Fruit fly (Drosophila melanogaster) whole organism: ENCODE measurements around the gene CG4390.

ENCODE experiments used
- CG8478 ChIP-seq: fragments of >200 bp; optimal IDR thresholded peaks from 2 replicates; lab custom pipeline; 2018; ENCODE audit warnings: inconsistent platforms
- Dll ChIP-seq: fragments of >200 bp; optimal IDR thresholded peaks from 2 replicates; lab custom pipeline; 2017
- EcR ChIP-seq, 2 experiments: fragments of >200 bp; optimal IDR thresholded peaks; 2 replicates each; lab custom pipeline; 2017; ENCODE audit warnings: missing biosample characterization in 2 of 2, missing genetic modification characterization in 2 of 2, missing genetic modification reagents in 2 of 2
- pan ChIP-seq: fragments of >200 bp; optimal IDR thresholded peaks from 2 replicates; lab custom pipeline; 2017
- psq ChIP-seq: fragments of >200 bp; optimal IDR thresholded peaks from 2 replicates; lab custom pipeline; 2017
- usp ChIP-seq: fragments of >200 bp; optimal IDR thresholded peaks from 2 replicates; lab custom pipeline; 2017; ENCODE audit warnings: missing biosample characterization, missing genetic modification characterization, mixed read lengths

The CG4390 gene

DNA sequence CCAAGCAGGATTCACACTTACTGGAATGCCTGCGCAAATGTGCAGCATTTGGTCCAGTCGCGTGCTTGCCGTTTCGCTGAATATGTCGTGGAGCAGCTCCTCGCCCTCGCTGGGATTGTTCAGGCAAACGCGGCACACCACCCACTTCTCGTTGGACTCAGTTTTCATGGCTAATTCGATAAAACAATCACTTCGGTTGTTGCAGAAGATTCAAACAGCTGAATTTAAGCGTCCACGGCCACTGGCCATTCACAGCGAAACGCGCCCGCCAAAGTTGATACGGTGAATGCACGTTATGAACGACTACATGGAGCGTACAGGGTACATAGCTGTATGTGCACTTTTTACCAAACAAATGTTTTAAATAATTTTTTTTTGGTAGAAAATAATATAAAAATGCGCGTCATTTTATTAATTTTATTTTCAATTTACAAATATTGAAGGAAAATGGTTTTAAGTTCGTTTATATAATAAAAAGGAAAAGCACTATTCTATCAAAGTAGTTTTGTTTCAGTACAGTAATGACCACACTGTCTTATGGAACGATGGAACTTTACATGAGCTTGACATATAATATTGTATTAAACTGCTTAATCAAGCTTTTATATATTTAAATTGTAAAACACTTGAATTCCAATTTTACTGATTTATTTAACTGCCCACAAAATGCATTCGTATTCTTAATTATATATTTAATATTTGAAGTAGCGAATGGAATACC is 28.3 kb downstream of the CG4390 start, which contains the start of gene trem:
Gene trem (minus strand): TSS at position 267 of the 721 bp plus-strand sequence.
- no peak for TF ChIP-seq Dll (lab: Kevin White, UChicago)
- peak; percentile 6 for TF ChIP-seq pan

DNA sequence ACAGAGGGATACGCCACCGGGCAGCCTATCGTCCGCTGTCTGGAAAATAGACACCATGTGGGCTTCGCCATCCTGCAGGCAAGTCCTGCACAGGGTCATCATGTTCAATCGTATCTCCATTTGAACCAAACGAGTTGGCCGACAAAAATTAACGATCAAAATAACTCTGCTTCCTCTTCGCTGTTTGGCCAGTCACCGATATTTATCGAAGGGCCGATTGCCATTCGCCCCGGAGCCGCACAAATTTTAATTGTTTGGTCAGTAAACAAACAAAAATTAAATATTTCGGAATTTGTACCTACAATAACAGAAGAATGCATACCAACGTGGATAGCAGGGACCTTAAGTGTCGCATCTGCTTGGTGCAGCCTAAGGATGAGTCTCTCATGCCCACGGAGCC is 31.7 kb downstream of the CG4390 start, which contains the start of the genes CG4424 and CG4854:
Gene CG4424 (minus strand): TSS at position 200 of the 400 bp plus-strand sequence.
Gene CG4854 (plus strand): TSS at position 218 of the 400 bp plus-strand sequence.
- TF ChIP-seq CG8478: no peak
- no peak for TF ChIP-seq Dll (lab: Kevin White, UChicago)
- no peak for TF ChIP-seq psq
- no peak for TF ChIP-seq pan
- no peak for TF ChIP-seq EcR (GFP tag; optimal IDR thresholded peaks at IDR 0.05; lab: Kevin White, UChicago)
- no peak for TF ChIP-seq usp (GFP tag; lab: Kevin White, UChicago)

DNA sequence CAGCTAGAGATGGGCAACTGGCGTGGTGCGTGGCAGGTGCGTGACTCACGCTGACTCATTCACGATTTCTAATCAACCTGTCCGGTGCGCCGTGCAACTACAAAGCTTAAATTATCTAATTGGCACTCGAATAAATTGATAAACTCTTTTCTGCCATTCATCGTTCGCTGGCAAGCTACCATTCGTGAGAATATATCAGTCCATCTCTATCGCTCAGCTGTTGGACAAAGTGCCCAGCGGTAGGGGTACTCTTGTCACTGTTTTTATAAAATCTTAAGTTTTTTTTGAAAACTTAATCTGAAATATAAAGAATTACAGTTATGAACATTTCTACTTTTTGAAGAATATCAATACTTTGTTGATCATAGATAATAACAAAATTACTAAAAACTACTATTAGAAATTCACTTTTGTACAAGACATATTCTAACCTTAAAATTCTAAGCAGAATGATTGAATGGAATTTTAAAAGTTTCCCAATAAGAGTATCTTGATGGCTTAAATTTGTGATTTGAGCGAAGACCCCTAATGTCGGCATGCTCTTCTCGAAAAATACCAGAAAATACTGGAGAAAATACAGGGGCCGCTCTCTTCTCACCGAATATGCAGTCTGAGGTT is 38.3 kb downstream of the CG4390 start, which contains the start of the genes PIG-L and psidin:
Gene PIG-L (minus strand): TSS at position 187 of the 618 bp plus-strand sequence.
Gene psidin (plus strand): TSS at position 553 of the 618 bp plus-strand sequence.
- TF ChIP-seq usp (GFP tag; lab: Kevin White, UChicago) (no peak), Dll (lab: Kevin White, UChicago) (no peak), pan (no peak), CG8478 (no peak), EcR (GFP tag; optimal IDR thresholded peaks at IDR 0.05; lab: Kevin White, UChicago) (no peak), psq (no peak)

DNA sequence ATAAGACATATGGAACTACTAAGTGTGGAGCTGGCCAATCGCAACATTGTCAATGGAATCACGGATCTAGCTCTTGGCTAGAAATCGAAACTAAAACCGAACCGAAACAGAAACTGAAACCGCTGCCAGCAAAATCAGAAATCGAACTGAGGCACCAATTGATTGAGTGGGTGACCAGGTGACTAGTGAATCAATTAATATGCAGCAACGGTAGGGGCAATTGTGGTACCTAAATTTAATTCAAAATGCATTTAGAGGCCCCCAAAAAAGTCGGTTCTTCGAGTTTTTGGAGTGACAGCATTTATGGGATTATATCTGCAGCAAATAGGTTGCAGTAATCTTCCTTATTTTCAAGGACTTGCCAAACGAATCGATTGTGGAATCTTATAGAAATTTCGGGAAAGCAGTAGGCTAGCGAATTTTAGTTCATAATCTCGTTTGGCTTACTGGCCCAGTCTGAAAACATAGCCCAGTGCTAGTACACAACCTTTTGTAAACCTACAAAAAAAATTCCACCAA is 46.1 kb downstream of the CG4390 start, which contains the start of the genes CG17190 and CG4836:
Gene CG17190 (minus strand): TSS at position 101 of the 519 bp plus-strand sequence.
Gene CG4836 (plus strand): TSS at position 469 of the 519 bp plus-strand sequence.
- no peak for TF ChIP-seq psq
- no peak for TF ChIP-seq pan
- no peak for TF ChIP-seq usp (GFP tag; lab: Kevin White, UChicago)
- no peak for TF ChIP-seq CG8478

DNA sequence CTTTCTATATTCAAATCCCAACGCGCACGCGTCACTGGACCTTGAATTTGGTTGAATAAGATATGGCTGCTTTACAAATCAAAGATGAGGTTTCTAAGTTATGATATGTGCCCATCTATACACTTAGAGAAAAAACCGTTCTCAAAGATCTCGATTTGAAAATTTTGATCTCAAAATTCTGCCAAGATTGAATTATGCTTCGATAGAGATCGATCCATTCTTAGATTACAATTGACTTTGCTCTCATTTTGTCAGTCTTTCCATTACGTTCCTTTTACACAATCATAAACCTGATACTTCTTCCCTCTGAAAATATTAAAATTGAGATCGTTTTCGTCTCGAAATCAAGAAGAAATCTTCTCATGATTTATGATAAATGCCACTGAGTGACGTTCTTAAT is 46.9 kb downstream of the CG4390 start:
- TF ChIP-seq pan (no peak), psq (no peak), CG8478 (no peak), Dll (lab: Kevin White, UChicago) (no peak), usp (GFP tag; lab: Kevin White, UChicago) (no peak), EcR (GFP tag; optimal IDR thresholded peaks at IDR 0.05; lab: Kevin White, UChicago) (no peak)

DNA sequence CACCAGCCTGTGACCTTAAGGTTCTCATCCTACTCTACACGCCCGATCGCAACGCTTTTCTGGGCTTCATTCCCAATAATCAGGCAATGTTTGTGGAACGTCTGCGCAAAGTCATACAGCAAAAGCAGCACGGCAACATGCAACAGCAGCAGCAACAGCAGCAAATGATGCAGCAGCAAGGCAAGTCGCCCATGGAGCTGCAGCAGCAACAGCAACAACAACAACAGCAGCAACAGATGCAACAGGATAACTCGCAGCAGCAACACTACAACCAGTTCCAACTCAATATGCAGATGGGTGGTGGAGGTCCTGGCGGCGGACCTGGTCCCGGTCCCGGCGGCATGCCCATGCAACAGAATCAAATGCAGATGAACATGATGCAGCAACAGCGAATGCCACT is 48.6 kb downstream of the CG4390 start:
- TF ChIP-seq usp (GFP tag; lab: Kevin White, UChicago) (no peak), Dll (lab: Kevin White, UChicago) (no peak), psq (no peak), pan (no peak), CG8478 (no peak), EcR (GFP tag; optimal IDR thresholded peaks at IDR 0.05; lab: Kevin White, UChicago) (no peak)

DNA sequence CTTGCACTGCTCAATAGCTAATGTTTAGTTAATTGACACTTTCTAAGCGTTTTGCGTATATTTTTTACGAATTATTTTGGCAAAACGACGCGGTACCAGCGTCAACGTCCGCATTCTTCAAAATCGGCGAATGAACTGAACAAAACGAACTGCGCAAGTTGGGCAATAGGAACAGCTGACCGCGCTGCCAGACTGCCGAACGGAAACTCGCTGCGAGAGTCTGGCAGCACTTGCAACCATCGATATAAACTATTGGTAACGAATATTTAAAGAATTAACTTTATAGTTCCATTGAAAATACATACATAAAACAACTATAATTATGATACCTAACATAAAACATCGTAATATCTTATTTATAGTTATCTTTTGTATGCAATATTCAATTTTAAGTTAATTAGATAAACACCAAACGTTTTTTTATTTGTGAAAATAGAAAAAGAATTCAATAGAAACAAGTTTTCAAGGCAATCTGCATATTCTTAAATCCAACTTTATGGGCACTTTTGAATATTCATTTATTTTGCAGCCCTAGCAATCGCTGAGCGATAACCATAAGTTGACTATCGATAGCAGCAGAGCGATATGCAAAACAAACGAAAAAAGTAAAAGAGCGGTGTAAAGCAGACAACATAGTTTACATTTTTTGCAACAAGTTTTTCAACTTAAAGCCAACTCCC is 51.0 kb downstream of the CG4390 start, which contains the start of the genes Hs6st and MED25:
Gene Hs6st (minus strand): TSS at position 141 of the 680 bp plus-strand sequence.
Gene MED25 (plus strand): TSS at position 576 of the 680 bp plus-strand sequence.
- TF ChIP-seq CG8478 (no peak), pan (no peak), psq (peak; percentile 48)

DNA sequence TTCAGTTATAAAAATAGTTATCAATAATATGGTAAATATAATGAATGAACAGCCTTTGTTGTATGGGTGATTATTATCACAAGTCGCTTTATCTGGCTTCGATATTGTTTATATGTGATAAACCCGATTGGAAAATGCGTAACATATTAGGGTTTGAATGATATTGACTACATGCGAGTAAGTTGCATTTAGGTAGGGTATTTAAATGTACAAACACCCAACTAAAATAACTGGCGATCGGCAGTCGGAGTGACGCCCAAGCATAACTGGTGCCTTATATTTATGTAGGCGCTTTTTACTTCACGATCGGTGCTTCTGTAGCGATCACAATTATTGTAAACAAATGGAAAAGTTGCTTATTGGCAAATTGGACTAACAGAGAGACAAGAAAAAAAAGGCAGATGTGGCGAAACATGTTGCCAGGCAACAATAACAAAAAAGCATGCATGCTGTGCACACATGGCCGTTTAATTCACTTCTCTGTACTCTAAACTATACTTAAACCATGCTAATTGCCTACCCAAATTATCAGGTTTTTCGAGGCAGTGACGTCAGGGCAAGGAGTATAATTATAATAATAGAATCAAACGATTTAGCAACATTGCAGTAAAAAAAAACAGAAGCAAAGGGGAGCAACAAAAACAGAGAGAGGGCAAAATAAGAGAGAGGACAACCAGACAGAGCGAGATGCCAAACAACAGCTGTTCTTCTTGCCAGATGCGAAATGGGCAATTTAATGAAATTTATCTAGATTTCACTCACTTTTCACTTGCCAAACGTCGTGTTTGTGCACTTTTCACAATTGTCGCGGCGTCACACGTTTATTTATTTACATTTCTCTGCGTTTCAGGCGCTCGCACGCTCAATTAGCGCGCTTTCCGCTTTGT is 51.9 kb downstream of the CG4390 start:
- TF ChIP-seq EcR (GFP tag; optimal IDR thresholded peaks at IDR 0.05; lab: Kevin White, UChicago) (no peak), psq (no peak), Dll (lab: Kevin White, UChicago) (no peak), CG8478 (no peak), usp (GFP tag; lab: Kevin White, UChicago) (no peak)

DNA sequence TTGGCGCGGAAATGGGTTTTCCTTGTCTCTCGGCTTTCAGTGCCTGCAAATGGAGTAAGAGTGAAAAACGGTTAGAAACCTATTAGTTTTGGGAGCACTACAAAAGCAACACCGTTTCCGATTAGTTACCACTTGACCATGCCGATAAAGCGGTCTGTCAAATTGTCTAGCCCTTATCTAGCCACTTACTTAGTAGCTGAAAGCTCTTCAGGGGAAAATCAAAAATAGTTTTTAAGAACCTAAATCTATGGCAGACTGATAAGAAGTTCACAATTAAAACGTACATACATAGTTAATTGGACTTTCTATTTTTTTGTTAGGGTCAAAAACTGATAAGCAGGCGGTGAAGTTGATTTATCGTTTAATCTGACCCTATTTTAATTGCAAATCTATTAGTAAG is 52.9 kb downstream of the CG4390 start:
- TF ChIP-seq EcR (GFP tag; optimal IDR thresholded peaks at IDR 0.05; lab: Kevin White, UChicago) (no peak), Dll (lab: Kevin White, UChicago) (no peak), pan (no peak)
